Worm (Caenorhabditis elegans): ENCODE measurements around the gene ttr-25.
A peak's percentile ranks its signal among the peaks of the same experiment; 100 is the strongest.

ttr-25 gene

ce11 chrV:18536015-18536414 lies 20.5 kb upstream of the ttr-25 start:
- TF ChIP-seq unc-86 (tag; optimal IDR thresholded peaks at IDR 0.05) (no peak), efl-3 (GFP tag; optimal IDR thresholded peaks at IDR 0.05) (no peak), tlp-1 (tag; optimal IDR thresholded peaks at IDR 0.05) (no peak), C04F5.9 (tag; optimal IDR thresholded peaks at IDR 0.05) (no peak), mab-9 (GFP tag; IDR thresholded peaks at IDR 0.05) (no peak), jun-1 (tag; optimal IDR thresholded peaks at IDR 0.05) (no peak), fos-1 (tag; optimal IDR thresholded peaks at IDR 0.05) (no peak), zag-1 (tag; optimal IDR thresholded peaks at IDR 0.05) (no peak), hpl-2 (GFP tag; optimal IDR thresholded peaks at IDR 0.05) (no peak), rnt-1 (tag; optimal IDR thresholded peaks at IDR 0.05) (no peak)

DNA sequence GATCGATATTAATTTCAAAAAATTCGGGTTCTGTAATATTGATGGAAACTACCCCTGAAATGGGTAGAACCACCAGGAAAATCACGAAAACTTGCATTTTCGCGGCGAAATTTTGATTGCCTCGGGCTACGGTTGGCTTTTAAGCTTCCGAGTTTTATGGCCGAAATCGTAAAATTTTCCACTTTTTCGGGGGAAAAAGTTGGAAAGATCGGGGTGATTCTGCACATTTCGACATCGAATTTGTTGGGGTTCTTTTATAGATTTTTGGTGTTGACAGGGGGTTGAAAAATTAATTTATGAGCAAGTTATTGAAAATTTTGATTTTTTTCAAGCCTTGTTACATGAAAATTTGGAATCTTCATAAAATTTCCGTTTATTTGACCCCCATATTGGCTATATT lies 2.8 kb upstream of the ttr-25 start, which contains the start of gene Y51A2D.8:
TSS of gene Y51A2D.8 (minus strand) at position 101 of the 400 bp plus-strand sequence.
- TF ChIP-seq nhr-90 (tag; optimal IDR thresholded peaks at IDR 0.05; ENCODE audit: poor library complexity) (no peak), unc-62 (GFP tag; optimal IDR thresholded peaks at IDR 0.05) (no peak), aly-2 (tag; optimal IDR thresholded peaks at IDR 0.05) (no peak), nhr-84 (tag; optimal IDR thresholded peaks at IDR 0.05) (no peak), nhr-47 (tag; optimal IDR thresholded peaks at IDR 0.05) (no peak)

DNA sequence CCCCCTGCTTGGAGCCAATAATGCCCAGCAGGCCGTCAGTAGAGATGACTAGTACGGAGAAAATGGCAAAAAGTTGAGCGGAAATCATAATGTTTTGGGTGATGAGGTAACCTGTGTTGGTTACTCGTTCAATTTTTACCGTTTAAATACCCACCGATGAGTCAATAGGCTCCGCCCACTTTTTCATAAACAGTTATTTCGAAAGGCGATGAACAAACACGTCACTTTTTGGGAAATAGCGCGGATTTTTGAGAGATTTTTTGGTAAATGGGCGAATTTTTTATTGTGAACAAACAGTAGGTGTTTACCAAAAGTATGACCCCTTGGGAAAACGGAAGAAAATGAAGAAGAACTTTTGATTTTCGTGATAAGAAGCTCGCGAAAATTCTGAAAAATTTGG lies 3.7 kb downstream of the ttr-25 start, which contains the start of gene ttr-26:
TSS of gene ttr-26 (minus strand) at position 101 of the 400 bp plus-strand sequence.
- TF ChIP-seq efl-1 (optimal IDR thresholded peaks at IDR 0.05) (no peak), efl-1 (GFP tag; optimal IDR thresholded peaks at IDR 0.05 in 1 of 2) (peak in 1 of 2 experiments; percentile 73), sptf-1 (tag; optimal IDR thresholded peaks at IDR 0.05) (no peak), lin-14 (GFP tag; optimal IDR thresholded peaks at IDR 0.05) (peak; percentile 6), nhr-237 (tag; optimal IDR thresholded peaks at IDR 0.05) (no peak), nhr-77 (tag; optimal IDR thresholded peaks at IDR 0.05) (peak; percentile 8)

ce11 chrV:18560944-18561343 lies 4.4 kb downstream of the ttr-25 start:
- TF ChIP-seq lin-14 (GFP tag; optimal IDR thresholded peaks at IDR 0.05) (peak; percentile 19), nhr-77 (tag; optimal IDR thresholded peaks at IDR 0.05) (peak; percentile 3), lin-35 (GFP tag; optimal IDR thresholded peaks at IDR 0.05) (no peak)

DNA sequence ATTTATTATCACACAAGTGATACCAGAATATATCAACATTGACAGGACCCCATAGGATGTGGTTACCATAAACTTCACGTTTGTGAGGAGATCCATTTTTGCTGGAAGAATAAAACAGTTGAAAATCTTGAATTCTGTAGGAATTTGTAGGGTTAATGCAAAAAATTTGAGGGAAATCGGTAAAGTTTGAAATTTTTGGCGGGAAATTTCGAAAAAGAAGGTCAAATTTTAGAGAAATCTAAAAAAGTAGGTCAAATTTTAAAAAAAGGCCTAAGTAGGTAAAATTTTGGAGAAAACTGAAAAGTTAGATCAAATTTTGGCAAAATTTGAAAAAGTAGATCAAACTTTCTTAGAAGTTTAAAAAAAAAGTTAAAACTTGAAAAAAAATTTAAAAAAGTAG lies 8.3 kb downstream of the ttr-25 start, which contains the start of gene srg-34:
TSS of gene srg-34 (minus strand) at position 101 of the 400 bp plus-strand sequence.
- no peak for TF ChIP-seq tlp-1 (tag; optimal IDR thresholded peaks at IDR 0.05)
- no peak for TF ChIP-seq snpc-4 (tag; optimal IDR thresholded peaks at IDR 0.05)
- no peak for TF ChIP-seq nhr-20 (tag; optimal IDR thresholded peaks at IDR 0.05)
- TF ChIP-seq ceh-63 (GFP tag; optimal IDR thresholded peaks at IDR 0.05) = no peak
- TF ChIP-seq hlh-17 (GFP tag; optimal IDR thresholded peaks at IDR 0.05; ENCODE audit: borderline replicate concordance) = no peak
- no peak for TF ChIP-seq blmp-1 (tag; optimal IDR thresholded peaks at IDR 0.05)
- TF ChIP-seq nhr-71 (tag; optimal IDR thresholded peaks at IDR 0.05) = no peak
- TF ChIP-seq unc-86 (tag; optimal IDR thresholded peaks at IDR 0.05) = no peak
- no peak for TF ChIP-seq vab-15 (tag; optimal IDR thresholded peaks at IDR 0.05)
- no peak for TF ChIP-seq nhr-12 (tag; optimal IDR thresholded peaks at IDR 0.05)
- TF ChIP-seq fkh-8 (tag; optimal IDR thresholded peaks at IDR 0.05) = no peak
- no peak for TF ChIP-seq zag-1 (tag; optimal IDR thresholded peaks at IDR 0.05)
- TF ChIP-seq lsy-2 (tag; optimal IDR thresholded peaks at IDR 0.05) = no peak
- TF ChIP-seq C34B4.2 (tag; optimal IDR thresholded peaks at IDR 0.05) = no peak
- TF ChIP-seq isw-1 (GFP tag; IDR thresholded peaks at IDR 0.05) = no peak

DNA sequence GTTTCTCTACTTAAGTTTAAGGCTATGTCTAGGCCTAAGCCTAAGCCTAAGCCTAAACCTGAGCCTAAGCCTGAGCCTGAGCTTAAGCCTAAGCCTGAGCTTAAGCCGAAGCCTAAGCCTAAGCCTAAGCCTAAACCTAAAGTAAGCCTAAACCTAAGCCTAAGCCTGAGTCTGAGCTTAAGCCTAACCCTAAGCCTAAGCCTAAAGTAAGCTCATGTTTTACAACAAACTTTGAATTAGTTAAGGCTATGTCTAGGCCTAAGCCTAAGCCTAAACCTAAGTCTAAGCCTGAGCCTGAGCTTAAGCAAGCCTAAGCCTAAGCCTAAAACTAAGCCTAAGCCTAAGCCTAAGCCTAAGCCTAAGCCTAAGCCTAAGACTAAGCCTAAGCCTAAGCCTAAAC lies 9.1 kb downstream of the ttr-25 start:
- no peak for TF ChIP-seq unc-98 (GFP tag; IDR thresholded peaks at IDR 0.05)
- no peak for TF ChIP-seq snu-23 (GFP tag; optimal IDR thresholded peaks at IDR 0.05)
- TF ChIP-seq ama-1 (optimal IDR thresholded peaks at IDR 0.05) = no peak
- TF ChIP-seq nhr-237 (tag; optimal IDR thresholded peaks at IDR 0.05) = no peak
- no peak for TF ChIP-seq efl-3 (GFP tag; optimal IDR thresholded peaks at IDR 0.05)
- no peak for TF ChIP-seq zip-4 (GFP tag; optimal IDR thresholded peaks at IDR 0.05)
- no peak for TF ChIP-seq nhr-76 (tag; optimal IDR thresholded peaks at IDR 0.05)
- TF ChIP-seq nhr-20 (tag; optimal IDR thresholded peaks at IDR 0.05) = no peak
- no peak for TF ChIP-seq dpl-1 (GFP tag; optimal IDR thresholded peaks at IDR 0.05)
- no peak for TF ChIP-seq pag-3 (tag; optimal IDR thresholded peaks at IDR 0.05; ENCODE audit: borderline replicate concordance, insufficient read depth)
- no peak for TF ChIP-seq fkh-4 (tag; optimal IDR thresholded peaks at IDR 0.05; ENCODE audit: borderline replicate concordance)
- TF ChIP-seq C34B4.2 (tag; optimal IDR thresholded peaks at IDR 0.05) = no peak
- TF ChIP-seq Y116A8C.19 (tag; optimal IDR thresholded peaks at IDR 0.05; ENCODE audit: borderline replicate concordance) = no peak
- no peak for TF ChIP-seq fos-1 (tag; optimal IDR thresholded peaks at IDR 0.05)
- no peak for TF ChIP-seq nhr-12 (tag; optimal IDR thresholded peaks at IDR 0.05)
- no peak for TF ChIP-seq unc-30 (tag; optimal IDR thresholded peaks at IDR 0.05)
- no peak for TF ChIP-seq swsn-7 (tag; optimal IDR thresholded peaks at IDR 0.05)

Data from whole organism, L1 larva.